ENCODE assay signal across 4 worm cellular contexts in the genomic region with DNA sequence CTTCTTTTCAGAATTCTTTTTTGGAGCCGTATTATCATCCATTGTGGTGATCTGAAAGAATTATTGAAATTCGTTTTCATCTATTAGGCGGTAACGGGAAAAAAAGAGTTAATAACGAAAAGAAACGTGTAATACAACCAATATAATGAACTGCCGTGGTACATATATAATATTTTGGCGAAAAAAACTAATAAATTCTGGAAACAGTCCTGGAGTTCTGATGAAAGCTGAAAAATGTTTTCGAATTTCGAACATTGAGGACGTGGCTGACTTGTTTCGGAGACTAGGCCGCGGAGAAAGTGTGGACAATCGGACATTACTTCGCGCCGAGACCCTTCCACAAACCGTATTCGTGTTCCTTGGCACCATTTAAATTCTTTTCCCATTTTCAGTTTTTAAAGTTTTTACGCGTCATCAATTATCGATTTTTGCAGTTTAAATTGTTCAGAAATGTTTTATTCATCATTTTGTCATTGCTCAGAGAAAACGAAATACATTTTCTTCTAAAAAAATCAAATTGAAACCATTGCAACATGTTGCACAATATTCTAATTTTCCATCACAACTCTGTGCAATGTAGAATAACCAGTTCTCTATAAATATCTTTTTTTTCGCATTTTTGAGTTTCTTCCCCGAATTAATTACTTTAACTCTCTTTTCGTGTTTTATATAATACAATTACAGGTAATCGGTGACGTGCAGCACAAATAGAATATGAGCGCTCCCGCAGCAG.
TF ChIP-seq lines count a peak whose summit lies in the region.

Gene gad-1, minus strand, starts transcription at position 51 of the 733 bp plus-strand sequence.
Gene erfa-1, plus strand, starts transcription at position 683 of the 733 bp plus-strand sequence.

TF ChIP-seq in whole organism, L2 larva, 48 proteins besides CTCF, POLR2A, EP300 and RAD21 (continues in another document):
- TF ChIP-seq sma-3 (GFP tag; optimal IDR thresholded peaks at IDR 0.05; lab: Kevin White, UChicago) (peak; percentile 26), nhr-10 (tag; optimal IDR thresholded peaks at IDR 0.05; lab: Kevin White, UChicago) (no peak), lsy-2 (tag; optimal IDR thresholded peaks at IDR 0.05; lab: Kevin White, UChicago) (peak; percentile 24 to 91), mdl-1 (tag; optimal IDR thresholded peaks at IDR 0.05; lab: Kevin White, UChicago) (no peak), lin-11 (tag; optimal IDR thresholded peaks at IDR 0.05; lab: Kevin White, UChicago) (peak; percentile 16), F13H6.1 (tag; optimal IDR thresholded peaks at IDR 0.05; lab: Kevin White, UChicago) (peak; percentile 2), unc-62 (GFP tag; optimal IDR thresholded peaks at IDR 0.05; lab: Kevin White, UChicago) (no peak), nhr-12 (tag; optimal IDR thresholded peaks at IDR 0.05; lab: Kevin White, UChicago) (no peak), gmeb-1 (tag; optimal IDR thresholded peaks at IDR 0.05; lab: Kevin White, UChicago) (no peak), ztf-4 (tag; optimal IDR thresholded peaks at IDR 0.05; lab: Kevin White, UChicago) (no peak), egl-27 (tag; optimal IDR thresholded peaks at IDR 0.05; lab: Kevin White, UChicago) (no peak), zag-1 (tag; optimal IDR thresholded peaks at IDR 0.05; lab: Kevin White, UChicago) (no peak), alr-1 (tag; optimal IDR thresholded peaks at IDR 0.05; lab: Kevin White, UChicago) (no peak), crh-2 (tag; optimal IDR thresholded peaks at IDR 0.05; lab: Kevin White, UChicago) (peak; percentile 65), lin-13 (GFP tag; optimal IDR thresholded peaks at IDR 0.05; lab: Kevin White, UChicago) (peak; percentile 24), nhr-21 (tag; optimal IDR thresholded peaks at IDR 0.05; lab: Kevin White, UChicago) (peak; percentile 46), nhr-129 (tag; optimal IDR thresholded peaks at IDR 0.05; lab: Kevin White, UChicago) (peak; percentile 71), sma-9 (GFP tag; optimal IDR thresholded peaks at IDR 0.05; lab: Kevin White, UChicago) (peak; percentile 60), sma-9 (tag; optimal IDR thresholded peaks at IDR 0.05; lab: Kevin White, UChicago) (no peak), unc-55 (GFP tag; optimal IDR thresholded peaks at IDR 0.05; lab: Kevin White, UChicago) (peak; percentile 84), C34F6.9 (tag; optimal IDR thresholded peaks at IDR 0.05; lab: Kevin White, UChicago) (peak; percentile 60)

TF ChIP-seq in whole organism, L4 larva, 104 proteins besides CTCF, POLR2A, EP300 and RAD21 (continues in another document):
- TF ChIP-seq pqm-1 (tag; optimal IDR thresholded peaks at IDR 0.05; lab: Kevin White, UChicago) (no peak), nhr-41 (GFP tag; IDR thresholded peaks at IDR 0.05; lab: Robert Waterston, UW) (no peak), T20F7.1 (GFP tag; optimal IDR thresholded peaks at IDR 0.05; lab: Kevin White, UChicago) (peak; percentile 39), unc-130 (GFP tag; optimal IDR thresholded peaks at IDR 0.05; lab: Kevin White, UChicago) (peak; percentile 75), lsy-2 (tag; optimal IDR thresholded peaks at IDR 0.05; lab: Kevin White, UChicago) (peak in 1 of 2 experiments; percentile 88), unc-62 (GFP tag; optimal IDR thresholded peaks at IDR 0.05 in 1 of 2; lab: Kevin White, UChicago) (peak in 1 of 2 experiments; percentile 57), unc-62 (tag; optimal IDR thresholded peaks at IDR 0.05; lab: Kevin White, UChicago) (no peak), mep-1 (tag; optimal IDR thresholded peaks at IDR 0.05; lab: Kevin White, UChicago) (peak; percentile 62), nhr-102 (tag; optimal IDR thresholded peaks at IDR 0.05; lab: Kevin White, UChicago) (no peak), dve-1 (tag; optimal IDR thresholded peaks at IDR 0.05; lab: Kevin White, UChicago; ENCODE audit: insufficient read depth) (peak; percentile 63), lin-13 (GFP tag; optimal IDR thresholded peaks at IDR 0.05; lab: Kevin White, UChicago) (peak; percentile 77), mes-2 (tag; optimal IDR thresholded peaks at IDR 0.05; lab: Kevin White, UChicago; ENCODE audit: poor library complexity, severe bottlenecking) (peak; percentile 95), nhr-11 (tag; optimal IDR thresholded peaks at IDR 0.05; lab: Kevin White, UChicago) (peak; percentile 48), nhr-77 (tag; optimal IDR thresholded peaks at IDR 0.05; lab: Kevin White, UChicago) (peak; percentile 68), nhr-6 (tag; optimal IDR thresholded peaks at IDR 0.05; lab: Kevin White, UChicago) (peak; percentile 12), aha-1 (tag; lab: Kevin White, UChicago) (peak; percentile 70), daf-16 (GFP tag; optimal IDR thresholded peaks at IDR 0.05; lab: Kevin White, UChicago) (no peak), daf-16 (tag; optimal IDR thresholded peaks at IDR 0.05; lab: Kevin White, UChicago) (peak; percentile 51), Y75B8A.6 (GFP tag; IDR thresholded peaks at IDR 0.05; lab: Robert Waterston, UW) (no peak), lin-38 (GFP tag; IDR thresholded peaks at IDR 0.05; lab: Robert Waterston, UW) (peak; percentile 86), hlh-11 (tag; optimal IDR thresholded peaks at IDR 0.05; lab: Kevin White, UChicago) (peak; percentile 14)

TF ChIP-seq in whole organism, late embryonic, 69 proteins besides CTCF, POLR2A, EP300 and RAD21 (continues in another document):
- TF ChIP-seq ahr-1 (tag; optimal IDR thresholded peaks at IDR 0.05; lab: Kevin White, UChicago) (no peak), nfya-1 (tag; optimal IDR thresholded peaks at IDR 0.05; lab: Kevin White, UChicago) (peak; percentile 8), unc-42 (tag; optimal IDR thresholded peaks at IDR 0.05; lab: Kevin White, UChicago) (peak; percentile 35), eyg-1 (tag; optimal IDR thresholded peaks at IDR 0.05; lab: Kevin White, UChicago) (no peak), gmeb-2 (tag; optimal IDR thresholded peaks at IDR 0.05; lab: Kevin White, UChicago) (no peak), hlh-8 (tag; optimal IDR thresholded peaks at IDR 0.05; lab: Kevin White, UChicago) (peak; percentile 15), ceh-2 (tag; optimal IDR thresholded peaks at IDR 0.05; lab: Kevin White, UChicago) (peak; percentile 67), ceh-31 (tag; optimal IDR thresholded peaks at IDR 0.05; lab: Kevin White, UChicago) (peak; percentile 74), hlh-6 (tag; optimal IDR thresholded peaks at IDR 0.05; lab: Kevin White, UChicago) (no peak), C08G9.2 (tag; optimal IDR thresholded peaks at IDR 0.05; lab: Kevin White, UChicago) (peak; percentile 80), ceh-24 (tag; optimal IDR thresholded peaks at IDR 0.05; lab: Kevin White, UChicago) (no peak), ets-4 (tag; optimal IDR thresholded peaks at IDR 0.05; lab: Kevin White, UChicago) (peak; percentile 53), tbx-7 (tag; optimal IDR thresholded peaks at IDR 0.05; lab: Kevin White, UChicago) (peak; percentile 7), ceh-48 (tag; optimal IDR thresholded peaks at IDR 0.05; lab: Kevin White, UChicago) (no peak), K02D7.2 (tag; optimal IDR thresholded peaks at IDR 0.05; lab: Kevin White, UChicago) (no peak), syd-9 (tag; optimal IDR thresholded peaks at IDR 0.05; lab: Kevin White, UChicago) (no peak), F13H6.1 (tag; optimal IDR thresholded peaks at IDR 0.05; lab: Kevin White, UChicago) (no peak), odd-2 (tag; optimal IDR thresholded peaks at IDR 0.05; lab: Kevin White, UChicago) (no peak), ceh-9 (tag; optimal IDR thresholded peaks at IDR 0.05; lab: Kevin White, UChicago) (no peak), pros-1 (tag; optimal IDR thresholded peaks at IDR 0.05; lab: Kevin White, UChicago) (no peak), tbx-2 (tag; optimal IDR thresholded peaks at IDR 0.05; lab: Kevin White, UChicago) (peak; percentile 68), unc-55 (GFP tag; optimal IDR thresholded peaks at IDR 0.05; lab: Kevin White, UChicago) (no peak), pax-1 (tag; optimal IDR thresholded peaks at IDR 0.05; lab: Kevin White, UChicago) (no peak), T23F11.4 (GFP tag; optimal IDR thresholded peaks at IDR 0.05; lab: Kevin White, UChicago) (no peak)

TF ChIP-seq in whole organism, mixed stage, embryonic, 35 proteins besides CTCF, POLR2A, EP300 and RAD21:
- peak; percentile 2 for TF ChIP-seq hlh-1 (tag; optimal IDR thresholded peaks at IDR 0.05; lab: Kevin White, UChicago)
- TF ChIP-seq lin-13 (tag; optimal IDR thresholded peaks at IDR 0.05; lab: Kevin White, UChicago) = peak; percentile 9
- TF ChIP-seq M03D4.4 (tag; optimal IDR thresholded peaks at IDR 0.05; lab: Kevin White, UChicago) = no peak
- TF ChIP-seq mep-1 (tag; optimal IDR thresholded peaks at IDR 0.05; lab: Kevin White, UChicago) = peak; percentile 51
- TF ChIP-seq pha-4 (tag; optimal IDR thresholded peaks at IDR 0.05; lab: Kevin White, UChicago) = peak; percentile 8
- peak; percentile 84 for TF ChIP-seq lsy-2 (tag; optimal IDR thresholded peaks at IDR 0.05; lab: Kevin White, UChicago)
- TF ChIP-seq bed-3 (GFP tag; optimal IDR thresholded peaks at IDR 0.05; lab: Kevin White, UChicago) = no peak
TF ChIP-seq in whole organism, mixed stage, embryonic: peak in this region for 5.
